Worm (Caenorhabditis elegans): Measurements from ENCODE around the gene srab-16.

ce11 chrV:804485-804884 lies 22.0 kb downstream of the srab-16 start, which contains the start of gene nhr-270:
- TF ChIP-seq unc-86 (tag; optimal IDR thresholded peaks at IDR 0.05) (no peak), dmd-4 (tag; optimal IDR thresholded peaks at IDR 0.05; ENCODE audit: borderline replicate concordance) (no peak)

Data from whole organism, late embryonic.